Worm (Caenorhabditis elegans): Measurements from ENCODE around the gene ZC239.22.

ZC239.22 gene

ce11 chrII:3245836-3246235, 25.2 kb upstream of the ZC239.22 start, which contains the start of gene C17F4.7:
C17F4.7 (minus strand) TSS chrII:3246015.
- TF ChIP-seq ZK546.5 (tag; optimal IDR thresholded peaks at IDR 0.05) (no peak), crh-2 (tag; optimal IDR thresholded peaks at IDR 0.05) (peak; percentile 87), gmeb-1 (tag; optimal IDR thresholded peaks at IDR 0.05) (peak; percentile 29), R02D3.7 (tag; optimal IDR thresholded peaks at IDR 0.05) (no peak), F13H6.1 (tag; optimal IDR thresholded peaks at IDR 0.05) (peak; percentile 2), sma-3 (GFP tag; optimal IDR thresholded peaks at IDR 0.05) (peak; percentile 9), fos-1 (tag; optimal IDR thresholded peaks at IDR 0.05) (peak; percentile 69), sma-9 (GFP tag; optimal IDR thresholded peaks at IDR 0.05) (peak; percentile 52), sma-9 (tag; optimal IDR thresholded peaks at IDR 0.05) (no peak)

- TF ChIP-seq C34F6.9 (tag; optimal IDR thresholded peaks at IDR 0.05) (no peak), skn-1 (tag; optimal IDR thresholded peaks at IDR 0.05) (no peak), fos-1 (tag; optimal IDR thresholded peaks at IDR 0.05) (peak; percentile 50), nhr-12 (tag; optimal IDR thresholded peaks at IDR 0.05) (no peak), lin-13 (GFP tag; optimal IDR thresholded peaks at IDR 0.05) (peak; percentile 6), peb-1 (tag; optimal IDR thresholded peaks at IDR 0.05) (no peak)
These were observed 24.1 kb upstream of the ZC239.22 start for ce11 chrII:3244758-3245157.

DNA sequence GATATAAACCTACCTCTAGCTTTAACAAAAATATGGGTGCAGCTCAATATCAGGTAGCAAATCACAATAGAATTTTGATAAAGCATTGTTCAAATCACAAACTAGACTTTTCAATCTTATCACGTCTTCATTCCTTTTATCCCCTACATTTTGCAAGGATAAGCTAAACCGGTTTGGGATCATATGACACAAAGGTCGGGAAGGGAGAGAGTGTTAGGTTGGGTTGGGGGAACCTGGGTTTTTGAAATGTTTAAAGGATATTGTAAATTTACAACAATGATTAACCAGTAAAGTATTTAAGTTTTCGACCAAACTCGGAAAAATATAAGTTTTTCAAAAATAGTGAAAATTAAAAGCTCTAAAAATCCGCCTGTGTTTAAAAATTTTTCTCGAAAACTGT, 23.4 kb upstream of the ZC239.22 start, which contains the start of gene C17F4.12:
Gene C17F4.12 (minus strand): TSS at position 101 of the 400 bp plus-strand sequence.
- TF ChIP-seq nhr-77 (tag; optimal IDR thresholded peaks at IDR 0.05) (no peak), ztf-4 (tag; optimal IDR thresholded peaks at IDR 0.05) (no peak), egl-27 (tag; optimal IDR thresholded peaks at IDR 0.05) (no peak), unc-62 (GFP tag; optimal IDR thresholded peaks at IDR 0.05) (no peak), ztf-11 (tag; optimal IDR thresholded peaks at IDR 0.05) (no peak), mdl-1 (tag; optimal IDR thresholded peaks at IDR 0.05) (no peak), nhr-10 (tag; optimal IDR thresholded peaks at IDR 0.05) (no peak), alr-1 (tag; optimal IDR thresholded peaks at IDR 0.05) (no peak), mab-5 (tag; optimal IDR thresholded peaks at IDR 0.05) (no peak), zag-1 (tag; optimal IDR thresholded peaks at IDR 0.05) (no peak), lin-39 (tag; optimal IDR thresholded peaks at IDR 0.05) (no peak), fos-1 (tag; optimal IDR thresholded peaks at IDR 0.05) (no peak), Y55F3AM.14 (GFP tag; optimal IDR thresholded peaks at IDR 0.05) (no peak), sma-3 (GFP tag; optimal IDR thresholded peaks at IDR 0.05) (no peak), crh-2 (tag; optimal IDR thresholded peaks at IDR 0.05) (no peak), aly-2 (tag; optimal IDR thresholded peaks at IDR 0.05) (no peak)

DNA sequence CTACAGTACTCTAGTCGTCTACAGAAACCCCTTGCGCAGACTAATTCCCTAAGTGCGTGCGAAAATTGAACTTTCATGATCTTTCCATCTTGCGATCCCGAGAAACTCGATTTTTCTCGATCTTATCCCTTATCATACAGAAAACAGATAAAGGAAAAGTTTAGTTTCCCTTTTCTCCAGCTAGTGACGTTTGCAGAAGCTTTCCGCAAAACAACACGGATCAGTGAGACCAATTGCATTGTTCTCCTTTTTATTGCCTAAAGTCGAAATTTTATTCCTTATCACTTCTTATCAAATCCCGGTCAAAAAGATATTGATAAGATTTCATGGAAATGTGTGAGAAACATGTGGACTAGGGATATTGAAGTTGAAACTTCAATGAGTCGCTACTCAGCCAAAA, 21.2 kb upstream of the ZC239.22 start:
- no peak for TF ChIP-seq ztf-4 (tag; optimal IDR thresholded peaks at IDR 0.05)
- TF ChIP-seq aly-2 (tag; optimal IDR thresholded peaks at IDR 0.05), result no peak
- TF ChIP-seq blmp-1 (tag; optimal IDR thresholded peaks at IDR 0.05; ENCODE audit: insufficient read depth), result peak; percentile 9
- TF ChIP-seq nhr-23 (tag; optimal IDR thresholded peaks at IDR 0.05), result no peak
- TF ChIP-seq nhr-25 (tag; optimal IDR thresholded peaks at IDR 0.05), result no peak
- peak; percentile 68 for TF ChIP-seq nhr-21 (tag; optimal IDR thresholded peaks at IDR 0.05)

DNA sequence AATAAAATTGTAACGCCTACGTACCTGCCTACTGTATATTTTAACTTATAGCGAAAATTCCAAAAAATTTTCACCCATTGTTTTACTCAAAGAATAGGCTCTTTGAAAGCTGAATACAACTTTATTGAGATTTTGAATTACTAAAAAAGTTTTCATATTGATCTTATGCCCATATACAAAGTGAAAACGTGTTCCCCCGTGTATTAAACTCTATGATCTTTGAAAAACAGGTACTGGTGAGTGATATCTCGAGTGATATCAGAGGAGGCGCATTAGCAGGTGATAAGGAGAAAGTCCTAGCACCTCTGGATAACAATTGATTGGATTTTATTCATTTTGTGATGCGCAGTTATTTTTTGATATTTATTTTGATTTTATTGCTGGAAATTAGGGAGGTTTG, 19.6 kb upstream of the ZC239.22 start, which contains the start of gene C17F4.3:
Gene C17F4.3 (plus strand): TSS at position 301 of the 400 bp plus-strand sequence.
- TF ChIP-seq lsy-2 (tag; optimal IDR thresholded peaks at IDR 0.05) (no peak), nhr-10 (tag; optimal IDR thresholded peaks at IDR 0.05) (no peak), lin-13 (GFP tag; optimal IDR thresholded peaks at IDR 0.05) (no peak), nhr-129 (tag; optimal IDR thresholded peaks at IDR 0.05) (no peak), C34F6.9 (tag; optimal IDR thresholded peaks at IDR 0.05) (no peak), ztf-1 (GFP tag; conservative IDR thresholded peaks at IDR 0.05) (no peak), elt-1 (tag; optimal IDR thresholded peaks at IDR 0.05) (no peak), gmeb-1 (tag; optimal IDR thresholded peaks at IDR 0.05) (no peak), alr-1 (tag; optimal IDR thresholded peaks at IDR 0.05) (no peak), crh-2 (tag; optimal IDR thresholded peaks at IDR 0.05) (no peak), ama-1 (optimal IDR thresholded peaks at IDR 0.05) (no peak), ztf-11 (tag; optimal IDR thresholded peaks at IDR 0.05) (no peak), mbf-1 (tag; optimal IDR thresholded peaks at IDR 0.05) (no peak), unc-62 (GFP tag; optimal IDR thresholded peaks at IDR 0.05) (no peak), R02D3.7 (tag; optimal IDR thresholded peaks at IDR 0.05) (no peak), nhr-12 (tag; optimal IDR thresholded peaks at IDR 0.05) (no peak), unc-39 (tag; optimal IDR thresholded peaks at IDR 0.05) (no peak), ZK546.5 (tag; optimal IDR thresholded peaks at IDR 0.05) (no peak), nhr-21 (tag; optimal IDR thresholded peaks at IDR 0.05) (no peak)
